Fruit fly (Drosophila melanogaster): Measurements from ENCODE around the gene Nepl5.

The Nepl5 gene

DNA sequence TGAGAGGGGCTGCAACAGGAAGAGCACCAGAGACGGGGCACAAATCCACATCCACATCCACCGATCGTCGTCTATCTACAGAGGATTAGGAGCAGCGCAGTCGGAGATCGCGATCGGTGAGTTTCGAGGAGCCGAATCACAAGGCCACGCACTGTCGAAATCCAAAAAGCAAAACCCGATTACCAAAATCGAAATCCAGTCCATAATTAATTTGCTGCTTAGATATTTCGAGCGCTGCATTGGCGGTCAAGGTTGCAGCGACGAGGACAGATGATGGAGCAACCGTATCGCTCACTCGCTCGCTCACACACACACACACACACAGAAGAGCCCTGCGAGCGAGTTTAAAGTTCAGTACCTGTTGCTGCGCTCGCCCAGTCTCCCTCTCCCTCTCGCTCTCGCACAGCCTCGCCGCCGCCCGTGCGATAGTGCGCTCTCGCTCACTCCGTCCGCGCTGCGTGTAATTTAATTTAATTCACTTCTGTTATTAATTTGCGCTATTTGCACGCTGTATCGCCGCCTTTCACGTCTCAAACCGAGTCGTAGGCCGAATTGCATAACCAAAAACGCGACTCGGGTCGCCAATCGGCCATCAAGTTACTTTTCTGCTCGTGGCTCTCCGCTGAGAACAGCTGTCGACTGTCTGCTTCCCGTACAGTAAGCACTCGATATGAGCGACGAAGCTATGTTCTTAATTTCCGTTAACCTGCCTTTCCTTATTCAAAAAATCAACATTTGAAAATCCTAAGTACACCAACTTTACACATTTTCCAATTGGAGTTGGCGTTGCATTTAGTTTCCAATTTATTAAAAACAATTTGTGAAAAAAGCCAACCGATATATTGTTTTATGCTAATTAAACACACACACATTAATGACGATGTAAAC lies 41.8 kb upstream of the Nepl5 start (continued):
- TF ChIP-seq CG4282 (GFP tag; optimal IDR thresholded peaks at IDR 0.05) (no peak), mirr (GFP tag; optimal IDR thresholded peaks at IDR 0.05) (no peak), CG6689 (GFP tag; IDR thresholded peaks at IDR 0.05) (peak; percentile 43; the same call in 1 of the 2 replicates), prd (optimal IDR thresholded peaks at IDR 0.05) (no peak), prd (GFP tag; IDR thresholded peaks at IDR 0.05) (peak; percentile 33; the same call in 1 of the 3 replicates), lov (optimal IDR thresholded peaks at IDR 0.05) (no peak), lov (GFP tag; IDR thresholded peaks at IDR 0.05) (peak; percentile 4; the same call in 1 of the 3 replicates), CG1602 (GFP tag; optimal IDR thresholded peaks at IDR 0.05) (no peak), stc (GFP tag; IDR thresholded peaks at IDR 0.05) (no peak), CG1603 (tag; optimal IDR thresholded peaks at IDR 0.05) (peak; percentile 52), CG2129 (GFP tag; IDR thresholded peaks at IDR 0.05; ENCODE audit: partially characterized antibody) (no peak), CG7271 (tag; optimal IDR thresholded peaks at IDR 0.05) (no peak), CG10274 (GFP tag; optimal IDR thresholded peaks at IDR 0.05) (no peak), CG5245 (GFP tag; optimal IDR thresholded peaks at IDR 0.05) (peak; percentile 14), CoRest (tag; optimal IDR thresholded peaks at IDR 0.05) (peak; percentile 47), CG10462 (GFP tag; optimal IDR thresholded peaks at IDR 0.05) (peak; percentile 26), h (optimal IDR thresholded peaks at IDR 0.05) (no peak), Fer1 (GFP tag; optimal IDR thresholded peaks at IDR 0.05) (peak; percentile 14), CG10543 (GFP tag; optimal IDR thresholded peaks at IDR 0.05) (peak; percentile 33), Hmr (GFP tag; optimal IDR thresholded peaks at IDR 0.05) (peak; percentile 28), CG13624 (GFP tag; optimal IDR thresholded peaks at IDR 0.05) (peak; percentile 39), onecut (GFP tag; IDR thresholded peaks at IDR 0.05) (peak; percentile 27; the same call in 1 of the 2 replicates), exex (tag; optimal IDR thresholded peaks at IDR 0.05) (no peak), vfl (GFP tag; optimal IDR thresholded peaks at IDR 0.05) (no peak), bcd (GFP tag; optimal IDR thresholded peaks at IDR 0.05) (peak; percentile 4), NfI (GFP tag; optimal IDR thresholded peaks at IDR 0.05) (peak; percentile 14), Usf (GFP tag; optimal IDR thresholded peaks at IDR 0.05) (no peak), Rx (GFP tag; IDR thresholded peaks at IDR 0.05) (no peak), row (GFP tag; IDR thresholded peaks at IDR 0.05) (peak; percentile 73), esg (GFP tag; conservative IDR thresholded peaks at IDR 0.05) (no peak), Meics (GFP tag; optimal IDR thresholded peaks at IDR 0.05) (peak; percentile 47), tio (GFP tag; optimal IDR thresholded peaks at IDR 0.05) (no peak), Bteb2 (GFP tag; optimal IDR thresholded peaks at IDR 0.05) (peak; percentile 30), pnt (GFP tag; optimal IDR thresholded peaks at IDR 0.05) (no peak), Stat92E (GFP tag; optimal IDR thresholded peaks at IDR 0.05) (no peak), so (GFP tag; IDR thresholded peaks at IDR 0.05) (no peak), Aef1 (GFP tag; IDR thresholded peaks at IDR 0.05) (peak; percentile 39; the same call in 1 of the 3 replicates), cas (GFP tag; IDR thresholded peaks at IDR 0.05) (peak; percentile 26; the same call in 1 of the 2 replicates), Nf-YB (GFP tag; optimal IDR thresholded peaks at IDR 0.05) (no peak), CG8944 (GFP tag; optimal IDR thresholded peaks at IDR 0.05) (no peak), psq (GFP tag; optimal IDR thresholded peaks at IDR 0.05) (no peak), CG12071 (GFP tag; optimal IDR thresholded peaks at IDR 0.05) (peak; percentile 6), Hsf (GFP tag; optimal IDR thresholded peaks at IDR 0.05) (peak; percentile 32), cad (GFP tag; optimal IDR thresholded peaks at IDR 0.05) (no peak), dati (GFP tag; IDR thresholded peaks at IDR 0.05) (0 out of 2 replicates have a peak, but pooled peaks have one; percentile 41), fd3F (GFP tag; optimal IDR thresholded peaks at IDR 0.05) (no peak), CG17912 (GFP tag; optimal IDR thresholded peaks at IDR 0.05) (no peak), Opbp (GFP tag; IDR thresholded peaks at IDR 0.05; ENCODE audit: partially characterized antibody) (no peak), Nf-YC (tag; optimal IDR thresholded peaks at IDR 0.05) (peak; percentile 2), CG2678 (tag; optimal IDR thresholded peaks at IDR 0.05) (peak; percentile 51)

Data from whole organism, embryonic.